Worm (Caenorhabditis elegans): ENCODE measurements around the gene str-238.

- TF ChIP-seq ztf-29 (GFP tag; IDR thresholded peaks at IDR 0.05) (no peak), tab-1 (GFP tag; IDR thresholded peaks at IDR 0.05) (no peak), cog-1 (tag; optimal IDR thresholded peaks at IDR 0.05) (no peak), flt-1 (GFP tag; IDR thresholded peaks at IDR 0.05) (no peak), T22C8.4 (GFP tag; IDR thresholded peaks at IDR 0.05) (no peak)
These were observed 49.9 kb downstream of the str-238 start, which contains the start of gene R13D11.3 for ce11 chrV:814716-815115.
